Fruit fly (Drosophila melanogaster) whole organism, wandering third instar larva: ENCODE measurements around the gene Cdc5.

Experiments
- CG32264 ChIP-seq: fragments of 200-800 bp; sonication (Bioruptor generic); optimal IDR thresholded peaks from 2 replicates; lab custom pipeline; 2016; ENCODE audit warnings: missing biosample characterization, missing genetic modification characterization
- Dif ChIP-seq: fragments of 200-275, 200-300 bp; sonication (Bioruptor generic); optimal IDR thresholded peaks from 2 replicates; lab custom pipeline; 2018; ENCODE audit warnings: missing biosample characterization, missing genetic modification characterization; ENCODE audit not compliant: partially characterized antibody
- Hr78 ChIP-seq: fragments of >200 bp; optimal IDR thresholded peaks from 2 replicates; lab custom pipeline; 2017; ENCODE audit warnings: missing biosample characterization, missing genetic modification characterization
- Sp1 ChIP-seq: fragments of 200-800 bp; sonication (Bioruptor generic); optimal IDR thresholded peaks from 3 replicates; lab custom pipeline; 2019; ENCODE audit warnings: missing biosample characterization, mild to moderate bottlenecking, missing genetic modification characterization, moderate library complexity
- br ChIP-seq: fragments of 200-800 bp; sonication (Bioruptor generic); optimal IDR thresholded peaks from 2 replicates; lab custom pipeline; 2016; ENCODE audit warnings: missing biosample characterization, missing genetic modification characterization
- h ChIP-seq: fragments of 200-800 bp; sonication (Bioruptor generic); optimal IDR thresholded peaks from 3 replicates; lab custom pipeline; 2016; ENCODE audit warnings: missing biosample characterization, mild to moderate bottlenecking, missing genetic modification characterization
- jim ChIP-seq: fragments of 175-275, 200-325 bp; sonication (Bioruptor generic); optimal IDR thresholded peaks from 2 replicates; lab custom pipeline; 2016; ENCODE audit warnings: missing biosample characterization, mild to moderate bottlenecking, missing genetic modification characterization
- pan ChIP-seq: fragments of >200 bp; optimal IDR thresholded peaks from 2 replicates; lab custom pipeline; 2017
- psq ChIP-seq: fragments of 200-800 bp; sonication (Bioruptor generic); optimal IDR thresholded peaks from 3 replicates; lab custom pipeline; 2017; ENCODE audit warnings: missing biosample characterization, mild to moderate bottlenecking, missing genetic modification characterization, moderate library complexity
- rgr ChIP-seq: fragments of 200-800 bp; sonication (Bioruptor generic); optimal IDR thresholded peaks from 3 replicates; lab custom pipeline; 2016; ENCODE audit warnings: missing biosample characterization, mild to moderate bottlenecking, missing genetic modification characterization
- sage ChIP-seq: fragments of 200-800 bp; sonication (Bioruptor generic); optimal IDR thresholded peaks from 2 replicates; lab custom pipeline; 2016; ENCODE audit warnings: missing biosample characterization, mild to moderate bottlenecking, missing genetic modification characterization

dm6 chr3L:380886-381546 is 19.8 kb upstream of the Cdc5 start:
- TF ChIP-seq h (GFP tag; lab: Kevin White, UChicago) (no peak), jim (GFP tag; lab: Kevin White, UChicago) (no peak), Sp1 (GFP tag; lab: Kevin White, UChicago) (no peak), CG32264 (GFP tag; lab: Kevin White, UChicago) (no peak), Hr78 (no peak), br (GFP tag; lab: Kevin White, UChicago) (no peak), pan (lab: Kevin White, UChicago) (no peak), Dif (no peak), sage (GFP tag; lab: Kevin White, UChicago) (no peak), psq (GFP tag; lab: Kevin White, UChicago) (peak; percentile 37), rgr (no peak)
